Worm (Caenorhabditis elegans): ENCODE results near the gene T23F11.2.

Gene T23F11.2

ce11 chrIII:4666753-4667400 is 11.6 kb upstream of the T23F11.2 start (continued):
- TF ChIP-seq eyg-1 (tag; optimal IDR thresholded peaks at IDR 0.05): peak; percentile 8
- TF ChIP-seq unc-3 (GFP tag; conservative IDR thresholded peaks at IDR 0.05): no peak
- no peak for TF ChIP-seq unc-3 (tag; optimal IDR thresholded peaks at IDR 0.05)
- TF ChIP-seq mec-3 (tag; optimal IDR thresholded peaks at IDR 0.05; ENCODE audit: borderline replicate concordance): no peak
- no peak for TF ChIP-seq pha-2 (tag; optimal IDR thresholded peaks at IDR 0.05)
- no peak for TF ChIP-seq fkh-10 (GFP tag; optimal IDR thresholded peaks at IDR 0.05)
- TF ChIP-seq gmeb-2 (tag; optimal IDR thresholded peaks at IDR 0.05): no peak
- TF ChIP-seq sox-4 (tag; optimal IDR thresholded peaks at IDR 0.05): no peak
- peak; percentile 40 for TF ChIP-seq che-1 (tag; optimal IDR thresholded peaks at IDR 0.05)
- TF ChIP-seq K02D7.2 (tag; optimal IDR thresholded peaks at IDR 0.05): no peak
- TF ChIP-seq ceh-34 (tag; optimal IDR thresholded peaks at IDR 0.05): peak; percentile 92
- peak; percentile 68 for TF ChIP-seq pros-1 (tag; optimal IDR thresholded peaks at IDR 0.05)
- no peak for TF ChIP-seq hlh-15 (tag; optimal IDR thresholded peaks at IDR 0.05)
- TF ChIP-seq ceh-24 (tag; optimal IDR thresholded peaks at IDR 0.05): no peak
- TF ChIP-seq nfya-1 (tag; optimal IDR thresholded peaks at IDR 0.05): peak; percentile 79
- TF ChIP-seq fkh-6 (tag; optimal IDR thresholded peaks at IDR 0.05): no peak
- no peak for TF ChIP-seq ztf-16 (tag; optimal IDR thresholded peaks at IDR 0.05)
- TF ChIP-seq Y22D7AL.16 (tag; optimal IDR thresholded peaks at IDR 0.05): no peak
- no peak for TF ChIP-seq nhr-232 (tag; optimal IDR thresholded peaks at IDR 0.05)
- no peak for TF ChIP-seq ceh-45 (GFP tag; IDR thresholded peaks at IDR 0.05)
- TF ChIP-seq unc-42 (tag; optimal IDR thresholded peaks at IDR 0.05): peak; percentile 20
- peak; percentile 71 for TF ChIP-seq ceh-19 (GFP tag; optimal IDR thresholded peaks at IDR 0.05)
- peak; percentile 64 for TF ChIP-seq tbx-2 (tag; optimal IDR thresholded peaks at IDR 0.05)

ce11 chrIII:4665272-4665671 is 10.0 kb upstream of the T23F11.2 start, which contains the start of gene T23F11.4:
Gene T23F11.4 (minus strand): TSS chrIII:4665372.
- TF ChIP-seq ceh-31 (tag; optimal IDR thresholded peaks at IDR 0.05) (no peak), ceh-22 (tag; optimal IDR thresholded peaks at IDR 0.05) (no peak), mec-3 (tag; optimal IDR thresholded peaks at IDR 0.05; ENCODE audit: borderline replicate concordance) (no peak), fkh-6 (tag; optimal IDR thresholded peaks at IDR 0.05) (no peak), ets-4 (tag; optimal IDR thresholded peaks at IDR 0.05) (no peak), fkh-10 (GFP tag; optimal IDR thresholded peaks at IDR 0.05) (no peak), elt-4 (tag; optimal IDR thresholded peaks at IDR 0.05) (no peak), rnt-1 (tag; optimal IDR thresholded peaks at IDR 0.05) (no peak), unc-86 (tag; optimal IDR thresholded peaks at IDR 0.05) (no peak), nhr-11 (tag; optimal IDR thresholded peaks at IDR 0.05) (no peak), ref-2 (tag; optimal IDR thresholded peaks at IDR 0.05) (no peak), hlh-15 (tag; optimal IDR thresholded peaks at IDR 0.05) (no peak), sox-4 (tag; optimal IDR thresholded peaks at IDR 0.05) (no peak), lin-11 (tag; optimal IDR thresholded peaks at IDR 0.05) (no peak), syd-9 (tag; optimal IDR thresholded peaks at IDR 0.05) (no peak)

- no peak for TF ChIP-seq rnt-1 (tag; optimal IDR thresholded peaks at IDR 0.05)
- no peak for TF ChIP-seq ceh-31 (tag; optimal IDR thresholded peaks at IDR 0.05)
- TF ChIP-seq che-1 (tag; optimal IDR thresholded peaks at IDR 0.05): no peak
- no peak for TF ChIP-seq hlh-6 (tag; optimal IDR thresholded peaks at IDR 0.05)
- TF ChIP-seq elt-2 (tag; optimal IDR thresholded peaks at IDR 0.05): no peak
These were observed 4.1 kb upstream of the T23F11.2 start for ce11 chrIII:4659426-4659825.

DNA sequence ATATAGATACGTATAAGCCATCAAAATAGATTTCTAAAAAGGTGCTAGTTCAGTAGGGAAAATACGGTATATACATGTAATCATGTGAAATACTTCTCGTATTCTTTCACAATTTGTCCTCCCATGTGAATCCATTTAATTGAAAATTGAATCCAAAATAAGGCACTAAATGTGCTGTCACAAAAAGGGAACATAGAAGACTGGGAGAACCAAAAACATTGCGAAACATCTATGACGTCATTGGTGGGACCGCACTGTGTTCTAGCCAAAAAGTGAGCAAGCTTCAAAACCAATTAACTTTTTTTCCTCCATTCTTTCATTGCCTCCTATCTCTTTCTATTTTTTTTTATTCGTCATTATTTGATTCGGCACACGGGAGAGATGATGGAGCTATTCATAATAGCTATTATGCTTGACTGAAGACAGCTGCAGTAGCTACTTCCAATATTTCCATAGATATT is 3.1 kb upstream of the T23F11.2 start, which contains the start of gene cdka-1:
TSS of gene cdka-1 (plus strand) at position 411 of the 461 bp plus-strand sequence.
- TF ChIP-seq hlh-30 (tag; optimal IDR thresholded peaks at IDR 0.05; ENCODE audit: insufficient read depth) (no peak), sdc-2 (tag; optimal IDR thresholded peaks at IDR 0.05) (no peak), pha-2 (tag; optimal IDR thresholded peaks at IDR 0.05) (no peak), fax-1 (tag; optimal IDR thresholded peaks at IDR 0.05) (no peak)

All from whole organism, late embryonic.